In genomic region chrIV:15476369-15476768, ce11 we compare ENCODE assay signal across 8 worm cellular contexts.
TF ChIP-seq lines count a peak whose summit lies in the region.

No protein-coding gene starts in this region.

TF ChIP-seq in whole organism, L1 larva, 84 proteins besides CTCF, POLR2A, EP300 and RAD21 (continues in another document):
- TF ChIP-seq nhr-47 (tag; optimal IDR thresholded peaks at IDR 0.05; lab: Kevin White, UChicago) = peak; percentile 52
- TF ChIP-seq swsn-7 (tag; optimal IDR thresholded peaks at IDR 0.05; lab: Kevin White, UChicago) = peak; percentile 23
- peak; percentile 60 for TF ChIP-seq nhr-90 (tag; optimal IDR thresholded peaks at IDR 0.05; lab: Kevin White, UChicago; ENCODE audit: poor library complexity)
- no peak for TF ChIP-seq hpl-2 (GFP tag; optimal IDR thresholded peaks at IDR 0.05; lab: Kevin White, UChicago)
- peak; percentile 56 for TF ChIP-seq nhr-85 (tag; lab: Kevin White, UChicago)
- peak; percentile 28 for TF ChIP-seq mep-1 (tag; optimal IDR thresholded peaks at IDR 0.05; lab: Kevin White, UChicago)
- TF ChIP-seq nhr-19 (GFP tag; conservative IDR thresholded peaks at IDR 0.05; lab: Robert Waterston, UW) = peak; percentile 48; the same call in 1 of the 2 replicates
- TF ChIP-seq fkh-4 (tag; optimal IDR thresholded peaks at IDR 0.05; lab: Kevin White, UChicago; ENCODE audit: borderline replicate concordance) = no peak
- TF ChIP-seq nhr-20 (tag; optimal IDR thresholded peaks at IDR 0.05; lab: Kevin White, UChicago) = no peak
- TF ChIP-seq efl-1 (optimal IDR thresholded peaks at IDR 0.05; lab: Kevin White, UChicago) = peak; percentile 21 to 26
- TF ChIP-seq efl-1 (GFP tag; optimal IDR thresholded peaks at IDR 0.05 in 1 of 2; lab: Kevin White, UChicago) = peak in 1 of 2 experiments; percentile 95

TF ChIP-seq in whole organism, L2 larva, 48 proteins besides CTCF, POLR2A, EP300 and RAD21:
- no peak for TF ChIP-seq ama-1 (optimal IDR thresholded peaks at IDR 0.05; lab: Kevin White, UChicago)
- peak; percentile 16 for TF ChIP-seq crh-2 (tag; optimal IDR thresholded peaks at IDR 0.05; lab: Kevin White, UChicago)
- TF ChIP-seq unc-55 (GFP tag; optimal IDR thresholded peaks at IDR 0.05; lab: Kevin White, UChicago) = peak; percentile 39
- TF ChIP-seq nhr-129 (tag; optimal IDR thresholded peaks at IDR 0.05; lab: Kevin White, UChicago) = peak; percentile 66
- no peak for TF ChIP-seq sma-9 (GFP tag; optimal IDR thresholded peaks at IDR 0.05; lab: Kevin White, UChicago)
- TF ChIP-seq sma-9 (tag; optimal IDR thresholded peaks at IDR 0.05; lab: Kevin White, UChicago) = no peak
- peak; percentile 31 for TF ChIP-seq gmeb-1 (tag; optimal IDR thresholded peaks at IDR 0.05; lab: Kevin White, UChicago)

TF ChIP-seq in whole organism, L3 larva, 47 proteins besides CTCF, POLR2A, EP300 and RAD21:
- TF ChIP-seq zag-1 (tag; optimal IDR thresholded peaks at IDR 0.05; lab: Kevin White, UChicago) = no peak
- peak; percentile 2 for TF ChIP-seq lsy-12 (tag; optimal IDR thresholded peaks at IDR 0.05; lab: Kevin White, UChicago)
- no peak for TF ChIP-seq nhr-23 (tag; optimal IDR thresholded peaks at IDR 0.05; lab: Kevin White, UChicago)
- no peak for TF ChIP-seq pqm-1 (tag; optimal IDR thresholded peaks at IDR 0.05; lab: Kevin White, UChicago)
- no peak for TF ChIP-seq fkh-10 (GFP tag; optimal IDR thresholded peaks at IDR 0.05; lab: Kevin White, UChicago)
- TF ChIP-seq nhr-11 (tag; optimal IDR thresholded peaks at IDR 0.05; lab: Kevin White, UChicago) = no peak
- peak; percentile 27 for TF ChIP-seq elt-2 (tag; optimal IDR thresholded peaks at IDR 0.05; lab: Kevin White, UChicago)
- no peak for TF ChIP-seq nhr-76 (tag; optimal IDR thresholded peaks at IDR 0.05; lab: Kevin White, UChicago)
- TF ChIP-seq lin-39 (tag; optimal IDR thresholded peaks at IDR 0.05; lab: Kevin White, UChicago) = peak; percentile 4
- no peak for TF ChIP-seq ama-1 (optimal IDR thresholded peaks at IDR 0.05; lab: Kevin White, UChicago)
- peak; percentile 26 for TF ChIP-seq pha-4 (tag; optimal IDR thresholded peaks at IDR 0.05; lab: Kevin White, UChicago)
- no peak for TF ChIP-seq ceh-82 (tag; optimal IDR thresholded peaks at IDR 0.05; lab: Kevin White, UChicago)
TF ChIP-seq in whole organism, L3 larva: peak in this region for 4.

TF ChIP-seq in whole organism, L4 larva, 104 proteins besides CTCF, POLR2A, EP300 and RAD21 (continues in another document):
- TF ChIP-seq F37D6.2 (tag; optimal IDR thresholded peaks at IDR 0.05; lab: Kevin White, UChicago) (peak; percentile 13), ceh-20 (GFP tag; IDR thresholded peaks at IDR 0.05; lab: Robert Waterston, UW) (peak; percentile 55; the same call in 1 of the 2 replicates), nhr-102 (tag; optimal IDR thresholded peaks at IDR 0.05; lab: Kevin White, UChicago) (peak; percentile 62), unc-130 (GFP tag; optimal IDR thresholded peaks at IDR 0.05; lab: Kevin White, UChicago) (peak; percentile 34), set-16 (GFP tag; IDR thresholded peaks at IDR 0.05; lab: Robert Waterston, UW) (peak; percentile 25), tra-1 (GFP tag; IDR thresholded peaks at IDR 0.05; lab: Robert Waterston, UW) (peak; percentile 43; the same call in 1 of the 2 replicates), spr-1 (tag; optimal IDR thresholded peaks at IDR 0.05; lab: Kevin White, UChicago) (peak; percentile 1), lin-13 (GFP tag; optimal IDR thresholded peaks at IDR 0.05; lab: Kevin White, UChicago) (peak; percentile 33), lin-38 (GFP tag; IDR thresholded peaks at IDR 0.05; lab: Robert Waterston, UW) (peak; percentile 84), arid-1 (GFP tag; conservative IDR thresholded peaks at IDR 0.05; lab: Robert Waterston, UW) (0 out of 2 replicates have a peak, but pooled peaks have one; percentile 54), F49E8.2 (tag; optimal IDR thresholded peaks at IDR 0.05; lab: Kevin White, UChicago; ENCODE audit: borderline replicate concordance) (peak; percentile 1)

TF ChIP-seq in whole organism, early embryonic, 17 proteins besides CTCF, POLR2A, EP300 and RAD21:
- TF ChIP-seq ets-7 (tag; optimal IDR thresholded peaks at IDR 0.05; lab: Kevin White, UChicago) (no peak), pes-1 (GFP tag; IDR thresholded peaks at IDR 0.05; lab: Robert Waterston, UW) (peak; percentile 58; the same call in 1 of the 2 replicates), hnd-1 (tag; optimal IDR thresholded peaks at IDR 0.05; lab: Kevin White, UChicago) (no peak), ceh-36 (tag; optimal IDR thresholded peaks at IDR 0.05; lab: Kevin White, UChicago) (peak; percentile 42)

TF ChIP-seq in whole organism, midembryonic, 9 proteins besides CTCF, POLR2A, EP300 and RAD21:
- TF ChIP-seq tab-1 (GFP tag; IDR thresholded peaks at IDR 0.05; lab: Robert Waterston, UW) = no peak
- TF ChIP-seq T22C8.4 (GFP tag; IDR thresholded peaks at IDR 0.05; lab: Robert Waterston, UW) = no peak
- TF ChIP-seq med-1 (GFP tag; optimal IDR thresholded peaks at IDR 0.05; lab: Kevin White, UChicago; ENCODE audit: insufficient read depth) = no peak
- no peak for TF ChIP-seq ref-1 (GFP tag; conservative IDR thresholded peaks at IDR 0.05; lab: Robert Waterston, UW)
- TF ChIP-seq ztf-23 (GFP tag; IDR thresholded peaks at IDR 0.05; lab: Robert Waterston, UW) = no peak
- no peak for TF ChIP-seq cog-1 (tag; optimal IDR thresholded peaks at IDR 0.05; lab: Kevin White, UChicago)
- peak; percentile 53; the same call in 1 of the 2 replicates for TF ChIP-seq flt-1 (GFP tag; IDR thresholded peaks at IDR 0.05; lab: Robert Waterston, UW)
- TF ChIP-seq klf-2 (GFP tag; conservative IDR thresholded peaks at IDR 0.05; lab: Robert Waterston, UW) = no peak
- peak; percentile 23; the same call in 1 of the 2 replicates for TF ChIP-seq ztf-29 (GFP tag; IDR thresholded peaks at IDR 0.05; lab: Robert Waterston, UW)

TF ChIP-seq in whole organism, mixed stage, embryonic, 35 proteins besides CTCF, POLR2A, EP300 and RAD21:
- TF ChIP-seq sptf-1 (tag; optimal IDR thresholded peaks at IDR 0.05; lab: Kevin White, UChicago) (peak; percentile 36), cnd-1 (tag; optimal IDR thresholded peaks at IDR 0.05; lab: Kevin White, UChicago) (no peak), zip-8 (tag; optimal IDR thresholded peaks at IDR 0.05; lab: Kevin White, UChicago) (peak; percentile 42)

TF ChIP-seq in whole organism, young adult, 124 proteins besides CTCF, POLR2A, EP300 and RAD21 (continues in another document):
- TF ChIP-seq D2030.7 (GFP tag; IDR thresholded peaks at IDR 0.05; lab: Robert Waterston, UW) (peak; percentile 31; the same call in 1 of the 2 replicates), ztf-18 (tag; optimal IDR thresholded peaks at IDR 0.05; lab: Kevin White, UChicago) (peak; percentile 88), lir-1 (GFP tag; conservative IDR thresholded peaks at IDR 0.05; lab: Robert Waterston, UW) (0 out of 2 replicates have a peak, but pooled peaks have one; percentile 11), bed-1 (GFP tag; IDR thresholded peaks at IDR 0.05; lab: Robert Waterston, UW) (0 out of 2 replicates have a peak, but pooled peaks have one; percentile 61), die-1 (tag; optimal IDR thresholded peaks at IDR 0.05; lab: Kevin White, UChicago) (peak; percentile 78), K12H6.12 (tag; optimal IDR thresholded peaks at IDR 0.05; lab: Kevin White, UChicago) (no peak), hmg-1.2 (GFP tag; IDR thresholded peaks at IDR 0.05; lab: Robert Waterston, UW) (peak; percentile 51), ceh-100 (GFP tag; IDR thresholded peaks at IDR 0.05; lab: Robert Waterston, UW) (0 out of 2 replicates have a peak, but pooled peaks have one; percentile 19), ztf-25 (GFP tag; IDR thresholded peaks at IDR 0.05; lab: Robert Waterston, UW) (peak; percentile 72; the same call in 1 of the 2 replicates), rec-8 (tag; optimal IDR thresholded peaks at IDR 0.05; lab: Kevin White, UChicago) (peak; percentile 34 to 43), madf-8 (GFP tag; conservative IDR thresholded peaks at IDR 0.05; lab: Robert Waterston, UW) (no peak), K11D2.4 (GFP tag; IDR thresholded peaks at IDR 0.05; lab: Robert Waterston, UW) (no peak), mcd-1 (GFP tag; IDR thresholded peaks at IDR 0.05; lab: Robert Waterston, UW) (peak; percentile 80), mel-28 (tag; optimal IDR thresholded peaks at IDR 0.05; lab: Kevin White, UChicago; ENCODE audit: borderline replicate concordance) (no peak), nfyb-1 (GFP tag; IDR thresholded peaks at IDR 0.05; lab: Robert Waterston, UW) (no peak), F55B11.4 (tag; optimal IDR thresholded peaks at IDR 0.05; lab: Kevin White, UChicago; ENCODE audit: borderline replicate concordance, insufficient read depth) (no peak), nhr-27 (tag; optimal IDR thresholded peaks at IDR 0.05; lab: Kevin White, UChicago) (no peak), pbrm-1 (GFP tag; IDR thresholded peaks at IDR 0.05; lab: Robert Waterston, UW) (no peak; the same call in 1 of the 2 replicates), F49E8.2 (tag; optimal IDR thresholded peaks at IDR 0.05; lab: Kevin White, UChicago; ENCODE audit: insufficient read depth) (peak; percentile 34), hlh-26 (GFP tag; conservative IDR thresholded peaks at IDR 0.05; lab: Robert Waterston, UW) (no peak), hsf-1 (GFP tag; IDR thresholded peaks at IDR 0.05; lab: Robert Waterston, UW) (peak; percentile 52; the same call in 1 of the 2 replicates), F23B12.7 (tag; optimal IDR thresholded peaks at IDR 0.05; lab: Kevin White, UChicago; ENCODE audit: insufficient read depth) (peak; percentile 6), tlf-1 (GFP tag; optimal IDR thresholded peaks at IDR 0.05; lab: Kevin White, UChicago) (peak; percentile 14), Y53F4B.3 (GFP tag; IDR thresholded peaks at IDR 0.05; lab: Robert Waterston, UW) (peak; percentile 35; the same call in 1 of the 2 replicates), athp-1 (tag; optimal IDR thresholded peaks at IDR 0.05; lab: Kevin White, UChicago) (peak; percentile 21), repo-1 (tag; optimal IDR thresholded peaks at IDR 0.05; lab: Kevin White, UChicago) (no peak), attf-3 (GFP tag; conservative IDR thresholded peaks at IDR 0.05; lab: Robert Waterston, UW) (no peak), snpc-3.4 (tag; optimal IDR thresholded peaks at IDR 0.05; lab: Kevin White, UChicago) (peak; percentile 31), let-607 (tag; optimal IDR thresholded peaks at IDR 0.05; lab: Kevin White, UChicago) (peak in 1 of 2 experiments; percentile 13), attf-5 (GFP tag; optimal IDR thresholded peaks at IDR 0.05; lab: Kevin White, UChicago) (peak; percentile 22), ama-1 (optimal IDR thresholded peaks at IDR 0.05; lab: Kevin White, UChicago) (no peak), ama-1 (GFP tag; optimal IDR thresholded peaks at IDR 0.05; lab: Kevin White, UChicago) (peak in 1 of 2 experiments; percentile 29), madf-10 (tag; optimal IDR thresholded peaks at IDR 0.05; lab: Kevin White, UChicago) (peak; percentile 37), dpff-1 (tag; optimal IDR thresholded peaks at IDR 0.05; lab: Kevin White, UChicago) (no peak), snpc-1.1 (tag; optimal IDR thresholded peaks at IDR 0.05; lab: Kevin White, UChicago; ENCODE audit: insufficient read depth) (no peak)
